Worm (Caenorhabditis elegans) whole organism, L4 larva: ENCODE data around the gene pigt-1.

Experiments
- F37D6.2 ChIP-seq: sonication (generic microtip); optimal IDR thresholded peaks from 2 replicates; lab custom pipeline; 2016; ENCODE audit warnings: mild to moderate bottlenecking, missing genetic modification characterization, missing compliant biosample characterization
- F44E2.7 ChIP-seq: fragments of 200-800 bp; sonication (Bioruptor generic); IDR thresholded peaks from 2 replicates; pipeline ENCODE4 v2.1.2; 2022; ENCODE audit warnings: missing genetic modification characterization, missing compliant biosample characterization
- T20F7.1 ChIP-seq: fragments of 200-800 bp; sonication (Bioruptor generic); optimal IDR thresholded peaks from 2 replicates; lab custom pipeline; 2018; ENCODE audit warnings: mild to moderate bottlenecking, missing genetic modification characterization, missing compliant biosample characterization
- Y75B8A.6 ChIP-seq: fragments of 200-800 bp; sonication (Bioruptor generic); IDR thresholded peaks from 2 replicates; pipeline ENCODE4 v1.3.6; 2022; ENCODE audit warnings: missing genetic modification reagents, missing genetic modification characterization, missing compliant biosample characterization
- ZK546.5 ChIP-seq, 2 experiments: sonication (generic microtip); optimal IDR thresholded peaks; 2 replicates each; lab custom pipeline; 2017; ENCODE audit warnings: missing biosample characterization in 2 of 2, missing genetic modification characterization in 2 of 2
- arid-1 ChIP-seq: fragments of 200-800 bp; sonication (Bioruptor generic); conservative IDR thresholded peaks from 2 replicates; pipeline ENCODE4 v1.3.6; 2022; ENCODE audit warnings: missing genetic modification reagents, missing genetic modification characterization, missing compliant biosample characterization
- attf-4 ChIP-seq: sonication (generic microtip); optimal IDR thresholded peaks from 3 replicates; lab custom pipeline; 2017; ENCODE audit warnings: missing biosample characterization, missing genetic modification characterization
- ceh-82 ChIP-seq: sonication (generic microtip); optimal IDR thresholded peaks from 2 replicates; lab custom pipeline; 2017; ENCODE audit warnings: missing biosample characterization, missing genetic modification characterization
- cey-2 ChIP-seq: sonication (generic microtip); optimal IDR thresholded peaks from 3 replicates; lab custom pipeline; 2017; ENCODE audit warnings: missing genetic modification characterization, mild to moderate bottlenecking, missing compliant biosample characterization, antibody characterized with exemption, borderline replicate concordance; ENCODE audit not compliant: insufficient read depth
- daf-12 ChIP-seq: fragments of 150-350 bp; optimal IDR thresholded peaks from 2 replicates; lab custom pipeline; 2014; ENCODE audit warnings: missing biosample characterization, missing genetic modification reagents, missing genetic modification characterization
- daf-16 ChIP-seq, 3 experiments: sonication (generic microtip); optimal IDR thresholded peaks; 2 replicates each; lab custom pipeline; 2016 to 2017; ENCODE audit warnings: missing genetic modification characterization in 3 of 3, missing genetic modification reagents in 3 of 3, mild to moderate bottlenecking in 2 of 3, missing compliant biosample characterization in 2 of 3, missing biosample characterization in 1 of 3, moderate library complexity in 1 of 3
- daf-19 ChIP-seq: fragments of 200-800 bp; sonication (Bioruptor generic); conservative IDR thresholded peaks from 2 replicates; pipeline ENCODE4 v1.3.6; 2022; ENCODE audit warnings: missing genetic modification characterization, missing compliant biosample characterization
- daf-8 ChIP-seq: fragments of 200-800 bp; sonication (Bioruptor generic); IDR thresholded peaks from 2 replicates; pipeline ENCODE4 v1.3.6; 2022; ENCODE audit warnings: missing genetic modification characterization, missing compliant biosample characterization
- dmd-6 ChIP-seq: fragments of 200-800 bp; sonication (Bioruptor generic); IDR thresholded peaks from 2 replicates; pipeline ENCODE4 v1.3.6; 2022; ENCODE audit warnings: missing genetic modification reagents, missing genetic modification characterization, missing compliant biosample characterization
- dmd-8 ChIP-seq: fragments of 200-800 bp; sonication (Bioruptor generic); IDR thresholded peaks from 2 replicates; pipeline ENCODE4 v1.3.6; 2022; ENCODE audit warnings: missing genetic modification characterization, missing compliant biosample characterization
- duxl-1 ChIP-seq: sonication (generic microtip); optimal IDR thresholded peaks from 2 replicates; lab custom pipeline; 2016; ENCODE audit warnings: mild to moderate bottlenecking, missing genetic modification characterization, moderate library complexity, missing compliant biosample characterization; ENCODE audit not compliant: poor library complexity
- dve-1 ChIP-seq: sonication (generic microtip); optimal IDR thresholded peaks from 2 replicates; lab custom pipeline; 2017; ENCODE audit warnings: antibody characterized with exemption, mild to moderate bottlenecking, missing genetic modification characterization, missing compliant biosample characterization; ENCODE audit not compliant: insufficient read depth
- egl-27 ChIP-seq: sonication (generic microtip); optimal IDR thresholded peaks from 3 replicates; lab custom pipeline; 2017; ENCODE audit warnings: missing biosample characterization, missing genetic modification reagents, missing genetic modification characterization
- egl-43 ChIP-seq: fragments of 200-800 bp; sonication (Bioruptor generic); IDR thresholded peaks from 2 replicates; pipeline ENCODE4 v1.3.6; 2022; ENCODE audit warnings: missing genetic modification reagents, missing genetic modification characterization, missing compliant biosample characterization
- fkh-10 ChIP-seq: fragments of 150-350 bp; optimal IDR thresholded peaks from 2 replicates; lab custom pipeline; 2014; ENCODE audit warnings: missing biosample characterization, missing genetic modification reagents, missing genetic modification characterization
- hlh-11 ChIP-seq: fragments of 200-800 bp; sonication (Bioruptor generic); optimal IDR thresholded peaks from 2 replicates; lab custom pipeline; 2018; ENCODE audit warnings: mild to moderate bottlenecking, missing genetic modification characterization, missing compliant biosample characterization
- hlh-30 ChIP-seq: sonication (generic microtip); optimal IDR thresholded peaks from 2 replicates; lab custom pipeline; 2017; ENCODE audit warnings: antibody characterized with exemption, mild to moderate bottlenecking, missing genetic modification characterization, missing compliant biosample characterization; ENCODE audit not compliant: insufficient read depth
- hmg-1.1 ChIP-seq: fragments of 200-800 bp; sonication (Bioruptor generic); IDR thresholded peaks from 2 replicates; pipeline ENCODE4 v1.3.6; 2022; ENCODE audit warnings: missing genetic modification reagents, missing genetic modification characterization, missing compliant biosample characterization
- lin-1 ChIP-seq: fragments of 200-800 bp; sonication (Bioruptor generic); IDR thresholded peaks from 2 replicates; pipeline ENCODE4 v1.3.6; 2022; ENCODE audit warnings: missing genetic modification reagents, missing genetic modification characterization, missing compliant biosample characterization
- lin-29 ChIP-seq: fragments of 200-800 bp; sonication (Bioruptor generic); IDR thresholded peaks from 2 replicates; pipeline ENCODE4 v1.3.6; 2022; ENCODE audit warnings: missing genetic modification reagents, missing genetic modification characterization, missing compliant biosample characterization
- lir-3 ChIP-seq: sonication (generic microtip); optimal IDR thresholded peaks from 2 replicates; lab custom pipeline; 2016; ENCODE audit warnings: mild to moderate bottlenecking, missing genetic modification characterization, missing compliant biosample characterization
- madf-9 ChIP-seq: fragments of 200-800 bp; sonication (Bioruptor generic); conservative IDR thresholded peaks from 2 replicates; pipeline ENCODE4 v1.3.6; 2022; ENCODE audit warnings: missing genetic modification reagents, missing genetic modification characterization, missing compliant biosample characterization
- mdl-1 ChIP-seq, 2 experiments: fragments of 150-350 bp in 1 of 2; sonication (generic microtip) in 1 of 2; optimal IDR thresholded peaks; 2 replicates each; lab custom pipeline; 2014 to 2017; ENCODE audit warnings: missing biosample characterization in 2 of 2, missing genetic modification characterization in 2 of 2
- mxl-2 ChIP-seq: fragments of 200-800 bp; sonication (Bioruptor generic); conservative IDR thresholded peaks from 2 replicates; pipeline ENCODE4 v1.3.6; 2022; ENCODE audit warnings: missing genetic modification reagents, missing genetic modification characterization, missing compliant biosample characterization
- mxl-3 ChIP-seq: fragments of 200-800 bp; sonication (Bioruptor generic); optimal IDR thresholded peaks from 2 replicates; lab custom pipeline; 2018; ENCODE audit warnings: mild to moderate bottlenecking, missing genetic modification characterization, missing compliant biosample characterization
- nhr-10 ChIP-seq: fragments of 150-350 bp; optimal IDR thresholded peaks from 2 replicates; lab custom pipeline; 2014; ENCODE audit warnings: missing biosample characterization, missing genetic modification characterization
- nhr-102 ChIP-seq: sonication (generic microtip); optimal IDR thresholded peaks from 2 replicates; lab custom pipeline; 2016; ENCODE audit warnings: mild to moderate bottlenecking, missing genetic modification characterization, moderate library complexity, missing compliant biosample characterization
- nhr-11 ChIP-seq: fragments of 150-350 bp; optimal IDR thresholded peaks from 2 replicates; lab custom pipeline; 2014; ENCODE audit warnings: missing biosample characterization, missing genetic modification characterization
- nhr-28 ChIP-seq: fragments of 150-350 bp; optimal IDR thresholded peaks from 2 replicates; lab custom pipeline; 2014; ENCODE audit warnings: missing biosample characterization, missing genetic modification characterization
- nhr-48 ChIP-seq: sonication (generic microtip); optimal IDR thresholded peaks from 2 replicates; lab custom pipeline; 2016; ENCODE audit warnings: mild to moderate bottlenecking, missing genetic modification characterization, missing compliant biosample characterization
- nhr-77 ChIP-seq: fragments of 150-350 bp; optimal IDR thresholded peaks from 2 replicates; lab custom pipeline; 2014; ENCODE audit warnings: missing biosample characterization, missing genetic modification characterization
- php-3 ChIP-seq: fragments of 200-800 bp; sonication (Bioruptor generic); IDR thresholded peaks from 2 replicates; pipeline ENCODE4 v1.3.6; 2022; ENCODE audit warnings: missing genetic modification reagents, missing genetic modification characterization, missing compliant biosample characterization
- pqm-1 ChIP-seq: sonication (generic microtip); optimal IDR thresholded peaks from 2 replicates; lab custom pipeline; 2017; ENCODE audit warnings: missing biosample characterization, missing genetic modification characterization
- skn-1 ChIP-seq: fragments of 150-350 bp; optimal IDR thresholded peaks from 2 replicates; lab custom pipeline; 2014; ENCODE audit warnings: missing biosample characterization, missing genetic modification characterization
- snpc-4 ChIP-seq: fragments of 150-350 bp; optimal IDR thresholded peaks from 2 replicates; lab custom pipeline; 2014; ENCODE audit warnings: missing biosample characterization, missing genetic modification characterization
- spr-3 ChIP-seq: fragments of 200-800 bp; sonication (Bioruptor generic); optimal IDR thresholded peaks from 2 replicates; lab custom pipeline; 2018; ENCODE audit warnings: mild to moderate bottlenecking, missing genetic modification characterization, missing compliant biosample characterization
- tag-97 ChIP-seq: fragments of 200-800 bp; sonication (Bioruptor generic); IDR thresholded peaks from 2 replicates; pipeline ENCODE4 v1.3.6; 2022; ENCODE audit warnings: missing genetic modification characterization, missing compliant biosample characterization
- unc-130 ChIP-seq: sonication (generic microtip); optimal IDR thresholded peaks from 2 replicates; lab custom pipeline; 2016; ENCODE audit warnings: missing genetic modification reagents, missing genetic modification characterization, missing compliant biosample characterization
- zfp-3 ChIP-seq: fragments of 200-800 bp; sonication (Bioruptor generic); conservative IDR thresholded peaks from 2 replicates; pipeline ENCODE4 v1.3.6; 2022; ENCODE audit warnings: missing genetic modification reagents, missing genetic modification characterization, missing compliant biosample characterization
- zip-11 ChIP-seq: fragments of 200-800 bp; sonication (Bioruptor generic); IDR thresholded peaks from 2 replicates; pipeline ENCODE4 v1.3.6; 2022; ENCODE audit warnings: missing genetic modification characterization, missing compliant biosample characterization

The pigt-1 gene

ce11 chrV:10937294-10937693 lies 21.3 kb downstream of the pigt-1 start (continued):
- TF ChIP-seq ZK546.5 (tag; optimal IDR thresholded peaks at IDR 0.05; lab: Kevin White, UChicago) = no peak
- TF ChIP-seq arid-1 (GFP tag; lab: Robert Waterston, UW) = no peak
- TF ChIP-seq Y75B8A.6 = no peak
- TF ChIP-seq unc-130 = no peak
- TF ChIP-seq php-3 (GFP tag; lab: Robert Waterston, UW) = no peak
- no peak for TF ChIP-seq lin-29
- TF ChIP-seq zfp-3 (GFP tag; lab: Robert Waterston, UW) = no peak
- no peak for TF ChIP-seq spr-3
- TF ChIP-seq ceh-82 = no peak
- no peak for TF ChIP-seq duxl-1 (tag; lab: Kevin White, UChicago)
- TF ChIP-seq egl-27 = no peak
- TF ChIP-seq, all 104 proteins: peak for 22

ce11 chrV:10936681-10937080 lies 21.9 kb downstream of the pigt-1 start, which contains the start of gene F17C11.12:
F17C11.12 (minus strand) TSS chrV:10936920.
- TF ChIP-seq dmd-6 (GFP tag; lab: Robert Waterston, UW) = peak; percentile 59
- TF ChIP-seq pqm-1 (tag; lab: Kevin White, UChicago) = peak; percentile 89
- peak; percentile 89 for TF ChIP-seq php-3 (GFP tag; lab: Robert Waterston, UW)
- no peak for TF ChIP-seq hmg-1.1 (GFP tag; lab: Robert Waterston, UW)
- TF ChIP-seq hlh-11 = peak; percentile 42
- no peak for TF ChIP-seq egl-43
- peak; percentile 3 for TF ChIP-seq nhr-10 (tag; lab: Kevin White, UChicago)
- peak; percentile 84 for TF ChIP-seq nhr-28 (tag; lab: Kevin White, UChicago)
- TF ChIP-seq daf-16 (GFP tag; optimal IDR thresholded peaks at IDR 0.05; lab: Kevin White, UChicago) = no peak
- TF ChIP-seq daf-16 (tag; optimal IDR thresholded peaks at IDR 0.05; lab: Kevin White, UChicago) = peak; percentile 52
- no peak for TF ChIP-seq lin-1 (GFP tag; lab: Robert Waterston, UW)
- TF ChIP-seq skn-1 (tag; lab: Kevin White, UChicago) = no peak
- no peak for TF ChIP-seq Y75B8A.6
- peak; percentile 8 for TF ChIP-seq nhr-77 (tag; lab: Kevin White, UChicago)
- TF ChIP-seq dve-1 (tag; lab: Kevin White, UChicago) = peak; percentile 74
- no peak for TF ChIP-seq lin-29
- no peak for TF ChIP-seq madf-9 (GFP tag; lab: Robert Waterston, UW)

- TF ChIP-seq ceh-82 (no peak), hlh-30 (tag; lab: Kevin White, UChicago) (peak; percentile 17), cey-2 (tag; lab: Kevin White, UChicago) (no peak), hlh-11 (peak; percentile 73), daf-16 (GFP tag; optimal IDR thresholded peaks at IDR 0.05; lab: Kevin White, UChicago) (no peak), daf-16 (tag; optimal IDR thresholded peaks at IDR 0.05; lab: Kevin White, UChicago) (peak; percentile 49), egl-27 (no peak), F37D6.2 (no peak), egl-43 (no peak), tag-97 (GFP tag; lab: Robert Waterston, UW) (no peak), daf-12 (tag; lab: Kevin White, UChicago) (no peak), madf-9 (GFP tag; lab: Robert Waterston, UW) (no peak), T20F7.1 (peak; percentile 14), nhr-11 (tag; lab: Kevin White, UChicago) (no peak), skn-1 (tag; lab: Kevin White, UChicago) (no peak), snpc-4 (no peak), hmg-1.1 (GFP tag; lab: Robert Waterston, UW) (no peak), mdl-1 (tag; optimal IDR thresholded peaks at IDR 0.05; lab: Kevin White, UChicago) (peak in 1 of 2 experiments; percentile 57), lir-3 (tag; lab: Kevin White, UChicago) (no peak), zip-11 (GFP tag; lab: Robert Waterston, UW) (no peak), daf-19 (GFP tag; lab: Robert Waterston, UW) (no peak), nhr-48 (tag; lab: Kevin White, UChicago) (peak; percentile 7), spr-3 (no peak), dmd-8 (GFP tag; lab: Robert Waterston, UW) (no peak), mxl-3 (GFP tag; lab: Kevin White, UChicago) (peak; percentile 32), fkh-10 (GFP tag; lab: Kevin White, UChicago) (no peak), daf-8 (GFP tag; lab: Robert Waterston, UW) (no peak), attf-4 (tag; lab: Kevin White, UChicago) (no peak), nhr-28 (tag; lab: Kevin White, UChicago) (peak; percentile 34), nhr-102 (tag; lab: Kevin White, UChicago) (peak; percentile 3), F44E2.7 (no peak), mxl-2 (GFP tag; lab: Robert Waterston, UW) (no peak), pqm-1 (tag; lab: Kevin White, UChicago) (peak; percentile 89)
Observed at ce11 chrV:10932411-10932810, 26.2 kb downstream of the pigt-1 start, which contains the start of gene F58B4.5. F58B4.5 (plus strand) TSS chrV:10932693.
